Fruit fly (Drosophila melanogaster): Measurements from ENCODE around the gene CG34280.
A peak's percentile ranks its signal among the peaks of the same experiment; 100 is the strongest.

CG34280 gene

dm6 chr3R:17400675-17401118, 2.8 kb downstream of the CG34280 start (continued):
- TF ChIP-seq CG1832 (GFP tag; optimal IDR thresholded peaks at IDR 0.05), result no peak
- TF ChIP-seq salm (tag; optimal IDR thresholded peaks at IDR 0.05), result no peak
- no peak for TF ChIP-seq CG5953 (GFP tag; IDR thresholded peaks at IDR 0.05)
- TF ChIP-seq CG7786 (GFP tag; optimal IDR thresholded peaks at IDR 0.05), result no peak
- TF ChIP-seq CG7839 (tag; optimal IDR thresholded peaks at IDR 0.05), result peak; percentile 76
- no peak for TF ChIP-seq CrebB (tag; optimal IDR thresholded peaks at IDR 0.05)
- TF ChIP-seq CG8765 (GFP tag; IDR thresholded peaks at IDR 0.05), result no peak
- no peak for TF ChIP-seq ap (GFP tag; IDR thresholded peaks at IDR 0.05)
- no peak for TF ChIP-seq Oaz (GFP tag; IDR thresholded peaks at IDR 0.05)
- TF ChIP-seq Hey (tag; optimal IDR thresholded peaks at IDR 0.05), result no peak
- TF ChIP-seq Poxn (GFP tag; IDR thresholded peaks at IDR 0.05), result no peak
- TF ChIP-seq zen (tag; optimal IDR thresholded peaks at IDR 0.05), result peak; percentile 51
- no peak for TF ChIP-seq Kr (GFP tag; optimal IDR thresholded peaks at IDR 0.05)
- no peak for TF ChIP-seq CG6813 (GFP tag; optimal IDR thresholded peaks at IDR 0.05)
- no peak for TF ChIP-seq Spps (tag; optimal IDR thresholded peaks at IDR 0.05)
- TF ChIP-seq kni (GFP tag; optimal IDR thresholded peaks at IDR 0.05), result no peak
- TF ChIP-seq yki (optimal IDR thresholded peaks at IDR 0.05), result no peak
- TF ChIP-seq fd3F (GFP tag; optimal IDR thresholded peaks at IDR 0.05), result no peak
- no peak for TF ChIP-seq tna (GFP tag; IDR thresholded peaks at IDR 0.05; ENCODE audit: partially characterized antibody)
- no peak for TF ChIP-seq usp (GFP tag; optimal IDR thresholded peaks at IDR 0.05)
- TF ChIP-seq ase (GFP tag; IDR thresholded peaks at IDR 0.05), result no peak
- TF ChIP-seq CTCF (GFP tag; optimal IDR thresholded peaks at IDR 0.05), result no peak
- TF ChIP-seq crc (GFP tag; optimal IDR thresholded peaks at IDR 0.05), result no peak
- no peak for TF ChIP-seq Nf-YB (GFP tag; optimal IDR thresholded peaks at IDR 0.05)
- no peak for TF ChIP-seq wek (GFP tag; optimal IDR thresholded peaks at IDR 0.05)
- peak; percentile 59 for TF ChIP-seq CG1233 (GFP tag; optimal IDR thresholded peaks at IDR 0.05)
- no peak for TF ChIP-seq bigmax (GFP tag; optimal IDR thresholded peaks at IDR 0.05)
- no peak for TF ChIP-seq tio (GFP tag; optimal IDR thresholded peaks at IDR 0.05)
- no peak for TF ChIP-seq CG13894 (tag; optimal IDR thresholded peaks at IDR 0.05)
- TF ChIP-seq gsb (GFP tag; IDR thresholded peaks at IDR 0.05), result no peak
- TF ChIP-seq CG4854 (GFP tag; optimal IDR thresholded peaks at IDR 0.05), result peak; percentile 34
- TF ChIP-seq nerfin-1 (tag; optimal IDR thresholded peaks at IDR 0.05), result peak; percentile 49
- no peak for TF ChIP-seq Sry-δ (GFP tag; optimal IDR thresholded peaks at IDR 0.05)
- no peak for TF ChIP-seq CG9215 (GFP tag; IDR thresholded peaks at IDR 0.05)
- peak; percentile 78 for TF ChIP-seq dmrt99B (tag; optimal IDR thresholded peaks at IDR 0.05)
- TF ChIP-seq Side (GFP tag; optimal IDR thresholded peaks at IDR 0.05), result no peak
- TF ChIP-seq Stat92E (GFP tag; optimal IDR thresholded peaks at IDR 0.05), result no peak
- TF ChIP-seq sens-2 (GFP tag; IDR thresholded peaks at IDR 0.05), result no peak
- TF ChIP-seq CG15011 (GFP tag; optimal IDR thresholded peaks at IDR 0.05), result peak; percentile 22
- TF ChIP-seq CG16813 (GFP tag; IDR thresholded peaks at IDR 0.05; ENCODE audit: partially characterized antibody), result no peak
- no peak for TF ChIP-seq CG11398 (GFP tag; optimal IDR thresholded peaks at IDR 0.05)
- no peak for TF ChIP-seq ato (GFP tag; IDR thresholded peaks at IDR 0.05; ENCODE audit: partially characterized antibody)
- no peak for TF ChIP-seq dpn (GFP tag; optimal IDR thresholded peaks at IDR 0.05)
- TF ChIP-seq Bdp1 (GFP tag; optimal IDR thresholded peaks at IDR 0.05), result no peak
- TF ChIP-seq CG3838 (GFP tag; optimal IDR thresholded peaks at IDR 0.05), result no peak
- TF ChIP-seq CG1024 (GFP tag; IDR thresholded peaks at IDR 0.05), result 0 out of 2 replicates have a peak, but pooled peaks have one; percentile 17
- TF ChIP-seq CG15479 (GFP tag; optimal IDR thresholded peaks at IDR 0.05), result no peak
- TF ChIP-seq ro (GFP tag; IDR thresholded peaks at IDR 0.05), result no peak
- TF ChIP-seq az2 (GFP tag; optimal IDR thresholded peaks at IDR 0.05), result no peak
- TF ChIP-seq lola (GFP tag; optimal IDR thresholded peaks at IDR 0.05), result no peak
- TF ChIP-seq pfk (GFP tag; optimal IDR thresholded peaks at IDR 0.05), result no peak
- no peak for TF ChIP-seq pita (GFP tag; optimal IDR thresholded peaks at IDR 0.05)
